Fruit fly (Drosophila melanogaster): Measurements from ENCODE around the gene amd.
A peak's percentile ranks its signal among the peaks of the same experiment; 100 is the strongest.

Gene amd

DNA sequence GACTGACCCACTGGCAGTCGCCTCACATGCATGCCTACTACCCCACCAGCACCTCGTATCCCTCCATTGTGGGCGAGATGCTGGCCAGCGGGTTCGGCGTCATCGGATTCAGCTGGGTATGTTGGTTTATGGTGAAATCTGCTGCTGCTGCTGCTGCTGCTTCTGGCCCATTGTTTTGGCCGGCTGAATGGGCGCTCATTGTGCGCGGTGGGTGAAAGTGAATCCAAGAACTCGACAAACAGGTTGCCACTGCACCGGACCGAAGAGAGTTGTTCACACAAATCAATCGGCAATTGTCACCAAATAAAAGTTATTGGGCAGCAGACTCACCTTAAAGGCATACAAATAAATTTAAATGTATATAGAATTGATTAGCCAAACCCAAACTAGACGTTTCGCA lies 2.2 kb downstream of the amd start:
- TF ChIP-seq pan (optimal IDR thresholded peaks at IDR 0.05) (no peak), CG32264 (GFP tag; optimal IDR thresholded peaks at IDR 0.05) (no peak), CrebA (GFP tag; optimal IDR thresholded peaks at IDR 0.05; ENCODE audit: borderline replicate concordance) (no peak), brk (GFP tag; optimal IDR thresholded peaks at IDR 0.05) (no peak), Hr83 (GFP tag; optimal IDR thresholded peaks at IDR 0.05; ENCODE audit: poor library complexity, severe bottlenecking) (no peak), Vsx2 (GFP tag; optimal IDR thresholded peaks at IDR 0.05; ENCODE audit: partially characterized antibody) (no peak), sv (GFP tag; optimal IDR thresholded peaks at IDR 0.05) (no peak), Hnf4 (GFP tag; optimal IDR thresholded peaks at IDR 0.05) (no peak), Dif (GFP tag; optimal IDR thresholded peaks at IDR 0.05; ENCODE audit: partially characterized antibody) (no peak), Dfd (GFP tag; optimal IDR thresholded peaks at IDR 0.05) (no peak), rgr (GFP tag; optimal IDR thresholded peaks at IDR 0.05) (no peak), fru (GFP tag; optimal IDR thresholded peaks at IDR 0.05) (no peak)

DNA sequence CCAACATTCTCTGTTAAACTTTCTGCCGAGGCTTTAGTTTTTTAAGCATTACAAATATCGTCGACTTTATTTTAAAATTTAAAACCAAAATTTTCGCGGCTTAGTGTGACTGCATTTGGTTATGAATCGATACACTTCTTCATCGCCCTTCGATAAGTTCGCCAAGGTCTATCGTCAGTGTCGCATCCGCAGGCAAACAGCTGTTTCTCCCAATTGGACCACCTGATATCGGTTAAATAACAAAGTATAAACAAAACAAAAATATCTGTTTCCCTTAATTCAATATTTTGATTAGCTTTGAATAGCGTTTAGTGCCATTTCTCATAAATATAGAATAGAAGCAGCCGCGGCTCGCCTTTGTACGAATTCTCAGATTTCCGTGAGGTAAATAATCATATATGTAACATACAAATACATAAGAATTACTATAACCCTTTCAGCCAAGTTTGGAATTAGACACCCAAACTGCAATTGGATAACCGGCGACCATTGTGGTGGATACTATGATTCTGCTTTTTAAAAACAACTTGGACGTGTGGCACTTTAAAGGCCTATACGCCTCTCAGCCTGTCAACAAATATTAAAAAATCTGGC lies 4.3 kb downstream of the amd start, which contains the start of gene CG10561:
CG10561 (plus strand) TSS at position 219 of the 594 bp plus-strand sequence.
- TF ChIP-seq Rel (GFP tag; optimal IDR thresholded peaks at IDR 0.05), result no peak
- peak; percentile 18 for TF ChIP-seq Rel (tag; optimal IDR thresholded peaks at IDR 0.05)
- no peak for TF ChIP-seq Dif (GFP tag; optimal IDR thresholded peaks at IDR 0.05; ENCODE audit: partially characterized antibody)
- no peak for TF ChIP-seq brk (GFP tag; optimal IDR thresholded peaks at IDR 0.05)

DNA sequence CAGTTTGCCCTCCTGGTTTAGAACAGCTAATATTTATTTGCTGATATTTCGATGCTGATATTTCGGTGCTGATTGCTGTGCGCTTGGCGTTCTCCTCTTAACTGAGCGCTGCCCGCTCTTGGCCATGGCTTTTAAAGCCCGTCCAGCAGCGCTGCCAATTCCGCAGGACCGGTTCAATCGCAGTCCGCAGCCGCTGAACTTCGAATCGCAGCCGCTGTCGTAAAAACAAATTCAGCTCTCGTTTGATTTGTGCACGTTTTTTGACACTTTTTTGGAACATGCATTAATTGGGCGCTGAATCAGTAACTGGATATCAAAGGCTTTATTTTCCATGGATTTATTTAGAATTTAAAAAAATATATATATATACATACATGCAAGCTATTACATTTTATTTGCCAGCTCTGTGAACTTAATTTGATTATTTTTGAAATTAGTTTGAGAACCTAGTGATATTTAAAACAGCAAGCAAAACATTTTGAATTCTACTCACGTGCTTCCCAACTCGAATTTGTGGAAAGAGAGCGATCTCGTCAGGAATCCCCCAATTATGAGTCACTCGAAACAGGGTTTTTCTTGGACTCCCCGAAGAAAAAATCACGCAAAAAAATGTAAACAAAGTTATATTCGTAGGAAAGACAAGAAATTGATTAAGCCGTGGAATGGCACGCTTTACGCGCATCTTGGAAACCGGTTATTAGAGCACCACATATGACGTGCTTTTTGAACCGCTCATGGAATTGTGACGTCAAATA lies 10.4 kb downstream of the amd start, which contains the start of gene Ddc:
Ddc (minus strand) TSS at position 111 of the 755 bp plus-strand sequence.
- TF ChIP-seq HLH106 (tag; optimal IDR thresholded peaks at IDR 0.05) (peak; percentile 22), dsf (GFP tag; optimal IDR thresholded peaks at IDR 0.05; ENCODE audit: borderline replicate concordance) (no peak), Rel (GFP tag; optimal IDR thresholded peaks at IDR 0.05) (no peak), Rel (tag; optimal IDR thresholded peaks at IDR 0.05) (peak; percentile 92), brk (GFP tag; optimal IDR thresholded peaks at IDR 0.05) (no peak), N (GFP tag; optimal IDR thresholded peaks at IDR 0.05) (no peak), h (GFP tag; optimal IDR thresholded peaks at IDR 0.05) (no peak)

DNA sequence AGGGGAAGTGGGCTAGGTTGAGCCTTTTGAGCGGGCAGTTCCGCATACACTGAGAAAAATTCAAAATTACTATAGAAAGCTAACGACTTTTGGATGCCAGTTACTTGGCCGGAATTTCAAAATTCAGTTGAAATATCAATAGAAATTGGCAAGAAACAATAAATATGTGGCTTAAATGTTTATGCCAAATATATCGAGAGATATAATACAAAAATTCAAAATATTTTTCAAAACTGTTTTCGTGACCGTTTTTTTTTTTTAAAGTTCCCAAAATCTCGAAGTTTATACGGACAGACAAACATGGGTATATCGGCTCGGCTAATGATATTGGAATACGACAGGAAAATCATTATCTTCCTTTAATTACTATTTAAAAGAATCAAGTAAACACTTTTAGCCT lies 11.0 kb downstream of the amd start:
- no peak for TF ChIP-seq HLH106 (tag; optimal IDR thresholded peaks at IDR 0.05)
- no peak for TF ChIP-seq sv (GFP tag; optimal IDR thresholded peaks at IDR 0.05)
- TF ChIP-seq Mio (GFP tag; optimal IDR thresholded peaks at IDR 0.05), result no peak
- no peak for TF ChIP-seq woc (GFP tag; optimal IDR thresholded peaks at IDR 0.05)
- no peak for TF ChIP-seq GATAd (GFP tag; optimal IDR thresholded peaks at IDR 0.05)
- no peak for TF ChIP-seq CG32264 (GFP tag; optimal IDR thresholded peaks at IDR 0.05)
- TF ChIP-seq tai (GFP tag; optimal IDR thresholded peaks at IDR 0.05), result no peak
- no peak for TF ChIP-seq pan (optimal IDR thresholded peaks at IDR 0.05)
- no peak for TF ChIP-seq h (GFP tag; optimal IDR thresholded peaks at IDR 0.05)
- TF ChIP-seq OdsH (GFP tag; optimal IDR thresholded peaks at IDR 0.05), result peak; percentile 5
- peak in 1 of 2 experiments; percentile 26 for TF ChIP-seq foxo (GFP tag; optimal IDR thresholded peaks at IDR 0.05)
- no peak for TF ChIP-seq brk (GFP tag; optimal IDR thresholded peaks at IDR 0.05)
- TF ChIP-seq fru (GFP tag; optimal IDR thresholded peaks at IDR 0.05), result peak; percentile 41

DNA sequence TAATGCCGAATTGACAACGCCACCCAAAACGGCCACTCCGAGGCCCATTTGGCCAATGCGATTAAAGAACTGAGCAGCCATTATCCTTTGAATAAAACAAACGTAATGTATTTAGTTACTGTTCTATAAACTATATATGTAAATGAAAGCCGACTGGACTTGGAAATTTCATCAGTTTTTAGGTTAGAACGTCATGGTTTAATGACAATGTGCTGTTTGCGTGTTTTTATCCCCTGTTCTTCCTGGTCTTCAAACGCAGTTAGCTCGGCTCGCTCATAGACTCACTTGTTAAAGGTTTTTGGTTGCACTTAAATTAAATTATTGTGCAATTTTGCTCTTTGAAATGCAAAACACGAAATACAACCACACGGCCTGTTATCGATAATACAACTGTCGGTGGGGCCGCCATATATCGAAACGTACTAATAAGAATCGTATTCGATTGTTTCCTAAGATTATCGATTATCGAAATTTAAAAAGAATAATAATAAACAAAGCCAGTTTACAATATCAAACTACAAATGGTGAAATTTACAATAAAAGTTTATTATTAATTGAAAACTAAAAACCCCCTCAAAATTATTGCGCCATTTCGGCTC lies 13.6 kb downstream of the amd start, which contains the start of gene Phb1:
Phb1 (minus strand) TSS at position 398 of the 599 bp plus-strand sequence.
- peak; percentile 15 for TF ChIP-seq Myc (optimal IDR thresholded peaks at IDR 0.05)
- TF ChIP-seq Vsx2 (GFP tag; optimal IDR thresholded peaks at IDR 0.05; ENCODE audit: partially characterized antibody), result no peak
- no peak for TF ChIP-seq Hr83 (GFP tag; optimal IDR thresholded peaks at IDR 0.05; ENCODE audit: poor library complexity, severe bottlenecking)
- TF ChIP-seq CrebA (GFP tag; optimal IDR thresholded peaks at IDR 0.05; ENCODE audit: borderline replicate concordance), result no peak

DNA sequence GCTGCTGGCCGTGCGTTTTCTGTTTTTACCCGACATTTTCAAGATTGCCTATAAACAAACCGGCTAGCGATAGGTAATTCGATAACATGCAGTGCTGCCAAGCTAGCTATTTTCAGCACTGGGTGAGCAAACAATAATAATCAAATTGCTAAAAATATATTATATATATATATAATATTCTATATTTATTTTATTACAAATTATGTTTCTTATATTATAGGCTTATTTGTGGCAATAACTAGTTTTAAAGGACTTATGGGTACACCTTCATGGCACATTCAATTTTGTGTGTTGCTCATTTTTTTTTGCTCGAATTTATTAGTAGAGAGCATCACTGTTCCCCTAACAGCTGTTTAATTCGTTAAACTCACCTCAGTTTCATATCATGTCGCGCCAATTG lies 16.9 kb downstream of the amd start:
- TF ChIP-seq OdsH (GFP tag; optimal IDR thresholded peaks at IDR 0.05) (peak; percentile 5), CG9705 (GFP tag; optimal IDR thresholded peaks at IDR 0.05) (peak; percentile 54), HLH106 (tag; optimal IDR thresholded peaks at IDR 0.05) (peak; percentile 70), Sp1 (GFP tag; optimal IDR thresholded peaks at IDR 0.05) (peak; percentile 75), Myc (optimal IDR thresholded peaks at IDR 0.05) (peak; percentile 98), CrebA (GFP tag; optimal IDR thresholded peaks at IDR 0.05; ENCODE audit: borderline replicate concordance) (no peak), usp (GFP tag; optimal IDR thresholded peaks at IDR 0.05) (no peak), fru (GFP tag; optimal IDR thresholded peaks at IDR 0.05) (no peak), psq (GFP tag; optimal IDR thresholded peaks at IDR 0.05) (peak; percentile 59), Rel (GFP tag; optimal IDR thresholded peaks at IDR 0.05) (no peak), Rel (tag; optimal IDR thresholded peaks at IDR 0.05) (peak; percentile 63)
